Worm (Caenorhabditis elegans): ENCODE data around the gene acl-2.

Gene acl-2

DNA sequence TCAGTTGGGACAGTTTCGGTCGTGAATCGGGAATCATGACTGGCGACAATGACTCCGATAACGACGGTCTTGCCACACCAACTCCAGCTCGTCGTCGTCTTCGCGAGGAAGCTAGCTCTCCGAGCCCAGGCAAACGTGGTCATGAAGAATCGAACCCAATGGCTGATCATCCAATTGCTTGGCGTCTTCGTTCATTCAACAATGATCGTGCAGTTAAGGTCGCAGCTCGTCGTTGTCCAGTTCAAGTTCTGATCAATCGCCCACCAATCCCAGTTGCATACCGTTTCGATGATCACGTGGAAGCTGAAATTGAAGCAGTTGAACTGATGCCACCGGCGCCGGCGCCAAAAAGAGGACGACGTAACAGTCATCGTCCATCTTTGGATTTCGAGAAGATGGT lies 16.3 kb upstream of the acl-2 start:
- peak; percentile 22; the same call in 1 of the 2 replicates for TF ChIP-seq egl-43 (GFP tag; IDR thresholded peaks at IDR 0.05)
- no peak for TF ChIP-seq hmg-1.1 (GFP tag; IDR thresholded peaks at IDR 0.05)
- no peak for TF ChIP-seq dmd-9 (GFP tag; IDR thresholded peaks at IDR 0.05)
- no peak for TF ChIP-seq fkh-10 (GFP tag; optimal IDR thresholded peaks at IDR 0.05)

DNA sequence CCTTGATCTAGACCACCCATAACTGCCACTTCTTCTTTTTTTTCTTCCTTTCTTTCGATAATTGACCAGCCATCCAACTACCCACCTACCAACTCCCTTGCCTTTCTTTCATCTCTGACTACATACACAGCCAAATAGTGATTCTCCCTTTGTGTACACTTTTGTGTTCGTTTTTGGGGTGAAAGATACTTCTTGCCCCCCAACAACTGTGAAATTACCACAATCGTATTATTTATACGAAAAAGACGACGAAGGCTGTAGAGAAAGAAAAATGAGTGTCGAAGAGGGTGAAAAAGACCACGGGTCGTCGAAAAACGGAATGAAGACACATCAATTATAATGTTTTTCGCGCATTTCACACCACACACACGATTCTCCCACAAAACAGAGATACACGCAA lies 15.6 kb upstream of the acl-2 start:
- TF ChIP-seq zip-2 (tag; optimal IDR thresholded peaks at IDR 0.05) (no peak), dmd-6 (GFP tag; IDR thresholded peaks at IDR 0.05) (no peak), dmd-9 (GFP tag; IDR thresholded peaks at IDR 0.05) (no peak), aha-1 (tag) (peak; percentile 86), pha-4 (GFP tag; IDR thresholded peaks at IDR 0.05) (no peak), pha-4 (tag; optimal IDR thresholded peaks at IDR 0.05) (no peak), ctbp-1 (GFP tag; IDR thresholded peaks at IDR 0.05) (no peak), saeg-2 (GFP tag; IDR thresholded peaks at IDR 0.05) (no peak), nhr-42 (GFP tag; IDR thresholded peaks at IDR 0.05) (no peak), ceh-28 (tag; optimal IDR thresholded peaks at IDR 0.05) (no peak), nhr-25 (tag; optimal IDR thresholded peaks at IDR 0.05; ENCODE audit: borderline replicate concordance, insufficient read depth) (peak; percentile 43), cey-2 (tag; optimal IDR thresholded peaks at IDR 0.05; ENCODE audit: borderline replicate concordance, insufficient read depth) (no peak), hlh-11 (tag; optimal IDR thresholded peaks at IDR 0.05) (no peak), ztf-11 (tag; optimal IDR thresholded peaks at IDR 0.05) (no peak), T20F7.1 (GFP tag; optimal IDR thresholded peaks at IDR 0.05) (no peak), dmd-8 (GFP tag; IDR thresholded peaks at IDR 0.05) (0 out of 2 replicates have a peak, but pooled peaks have one; percentile 25), madf-5 (GFP tag; IDR thresholded peaks at IDR 0.05) (no peak), mep-1 (tag; optimal IDR thresholded peaks at IDR 0.05) (peak; percentile 22), unc-62 (GFP tag; optimal IDR thresholded peaks at IDR 0.05 in 1 of 2) (peak in 1 of 2 experiments; percentile 74), unc-62 (tag; optimal IDR thresholded peaks at IDR 0.05) (no peak), ceh-32 (tag; optimal IDR thresholded peaks at IDR 0.05; ENCODE audit: poor library complexity) (no peak), mdl-1 (tag; optimal IDR thresholded peaks at IDR 0.05) (no peak), spr-3 (GFP tag; optimal IDR thresholded peaks at IDR 0.05) (no peak), zip-11 (GFP tag; IDR thresholded peaks at IDR 0.05) (no peak), fos-1 (tag; optimal IDR thresholded peaks at IDR 0.05) (no peak), Y75B8A.6 (GFP tag; IDR thresholded peaks at IDR 0.05) (no peak), F37D6.2 (tag; optimal IDR thresholded peaks at IDR 0.05) (no peak), ceh-44 (GFP tag; IDR thresholded peaks at IDR 0.05) (no peak), nhr-28 (tag; optimal IDR thresholded peaks at IDR 0.05) (peak; percentile 16), zfp-3 (GFP tag; conservative IDR thresholded peaks at IDR 0.05) (no peak), nhr-11 (tag; optimal IDR thresholded peaks at IDR 0.05) (peak; percentile 2), T26A8.4 (GFP tag; IDR thresholded peaks at IDR 0.05) (0 out of 2 replicates have a peak, but pooled peaks have one; percentile 19), D1046.2 (GFP tag; IDR thresholded peaks at IDR 0.05) (no peak), hif-1 (tag; optimal IDR thresholded peaks at IDR 0.05) (no peak), R02D3.7 (tag; optimal IDR thresholded peaks at IDR 0.05) (no peak), ama-1 (optimal IDR thresholded peaks at IDR 0.05) (peak; percentile 56), ZK337.2 (GFP tag; IDR thresholded peaks at IDR 0.05) (no peak), pqm-1 (tag; optimal IDR thresholded peaks at IDR 0.05) (no peak), tag-97 (GFP tag; IDR thresholded peaks at IDR 0.05) (no peak), nhr-77 (tag; optimal IDR thresholded peaks at IDR 0.05) (no peak), ceh-20 (GFP tag; IDR thresholded peaks at IDR 0.05) (no peak), nhr-48 (tag; optimal IDR thresholded peaks at IDR 0.05) (no peak), hlh-30 (tag; optimal IDR thresholded peaks at IDR 0.05; ENCODE audit: insufficient read depth) (peak; percentile 7), egl-43 (GFP tag; IDR thresholded peaks at IDR 0.05) (no peak)

Data from whole organism, L4 larva.